Fruit fly (Drosophila melanogaster): Measurements from ENCODE around the gene CG3246.

CG3246 gene

DNA sequence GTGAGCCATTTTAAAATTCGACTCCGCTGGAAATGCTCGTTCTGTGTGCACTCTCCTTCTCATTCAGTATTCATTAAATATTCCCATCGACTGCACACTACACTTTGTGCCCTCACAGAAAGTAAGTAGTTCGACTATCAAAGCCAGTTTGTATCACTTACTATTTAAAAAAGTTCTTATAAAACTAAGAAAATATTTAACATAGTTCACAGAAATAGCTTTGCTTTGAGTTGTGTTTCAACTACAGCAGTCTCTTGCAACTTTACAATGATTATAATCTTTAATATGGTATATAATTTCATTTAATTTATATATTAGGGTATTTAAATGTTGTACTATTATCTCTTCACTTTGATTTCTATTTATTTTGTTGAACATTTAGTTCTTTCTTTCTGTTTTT is 22.2 kb downstream of the CG3246 start (continued):
- TF ChIP-seq Bteb2 (GFP tag; optimal IDR thresholded peaks at IDR 0.05) (no peak), Tbp (GFP tag; optimal IDR thresholded peaks at IDR 0.05) (no peak), Blimp-1 (GFP tag; optimal IDR thresholded peaks at IDR 0.05) (peak; percentile 44), Fer2 (tag; optimal IDR thresholded peaks at IDR 0.05) (no peak), NC2β (GFP tag; optimal IDR thresholded peaks at IDR 0.05) (no peak), esg (GFP tag; conservative IDR thresholded peaks at IDR 0.05) (no peak), inv (GFP tag; IDR thresholded peaks at IDR 0.05; ENCODE audit: partially characterized antibody) (no peak), CG14965 (GFP tag; optimal IDR thresholded peaks at IDR 0.05; ENCODE audit: borderline replicate concordance) (no peak), CG4360 (GFP tag; IDR thresholded peaks at IDR 0.05) (no peak), GATAe (GFP tag; conservative IDR thresholded peaks at IDR 0.05) (no peak), CG2116 (GFP tag; optimal IDR thresholded peaks at IDR 0.05) (no peak), toy (GFP tag; IDR thresholded peaks at IDR 0.05) (no peak), CG17612 (GFP tag; IDR thresholded peaks at IDR 0.05) (no peak), cwo (GFP tag; optimal IDR thresholded peaks at IDR 0.05) (no peak), rib (GFP tag; IDR thresholded peaks at IDR 0.05) (no peak), sc (optimal IDR thresholded peaks at IDR 0.05) (no peak), sc (GFP tag; optimal IDR thresholded peaks at IDR 0.05) (peak; percentile 12), Hmr (GFP tag; optimal IDR thresholded peaks at IDR 0.05) (no peak), CG7745 (tag; optimal IDR thresholded peaks at IDR 0.05) (no peak), CG10267 (tag; optimal IDR thresholded peaks at IDR 0.05) (peak; percentile 30), CG11085 (GFP tag; IDR thresholded peaks at IDR 0.05) (no peak), chif (GFP tag; optimal IDR thresholded peaks at IDR 0.05) (no peak), Dref (GFP tag; IDR thresholded peaks at IDR 0.05) (no peak), CG1832 (GFP tag; optimal IDR thresholded peaks at IDR 0.05) (no peak), CG14710 (tag; optimal IDR thresholded peaks at IDR 0.05) (peak; percentile 43), Fer1 (GFP tag; optimal IDR thresholded peaks at IDR 0.05) (no peak), CG18262 (tag; optimal IDR thresholded peaks at IDR 0.05) (peak; percentile 67), CG4820 (GFP tag; optimal IDR thresholded peaks at IDR 0.05) (no peak), trem (tag; optimal IDR thresholded peaks at IDR 0.05) (peak; percentile 12), Gug (GFP tag; IDR thresholded peaks at IDR 0.05) (no peak), bowl (GFP tag; IDR thresholded peaks at IDR 0.05) (no peak), sr (GFP tag; IDR thresholded peaks at IDR 0.05) (no peak), h (optimal IDR thresholded peaks at IDR 0.05) (no peak), CG3838 (GFP tag; optimal IDR thresholded peaks at IDR 0.05) (no peak), so (GFP tag; IDR thresholded peaks at IDR 0.05) (no peak), ab (GFP tag; optimal IDR thresholded peaks at IDR 0.05) (no peak), CG6689 (GFP tag; IDR thresholded peaks at IDR 0.05) (no peak), insv (GFP tag; optimal IDR thresholded peaks at IDR 0.05) (no peak), sd (tag; optimal IDR thresholded peaks at IDR 0.05) (no peak), bsh (GFP tag; optimal IDR thresholded peaks at IDR 0.05) (peak in 1 of 2 experiments; percentile 54), CG9437 (GFP tag; optimal IDR thresholded peaks at IDR 0.05) (peak; percentile 10), CG34422 (GFP tag; IDR thresholded peaks at IDR 0.05) (no peak), Dp (GFP tag; optimal IDR thresholded peaks at IDR 0.05) (no peak), dmrt11E (tag; optimal IDR thresholded peaks at IDR 0.05) (peak; percentile 69), CG3163 (GFP tag; optimal IDR thresholded peaks at IDR 0.05) (no peak), MBD-R2 (GFP tag; IDR thresholded peaks at IDR 0.05) (no peak), zfh2 (GFP tag; optimal IDR thresholded peaks at IDR 0.05) (no peak), Spps (tag; optimal IDR thresholded peaks at IDR 0.05) (peak; percentile 42), lov (optimal IDR thresholded peaks at IDR 0.05) (no peak), lov (GFP tag; IDR thresholded peaks at IDR 0.05) (no peak), luna (GFP tag; optimal IDR thresholded peaks at IDR 0.05) (no peak), CG17385 (GFP tag; optimal IDR thresholded peaks at IDR 0.05) (no peak), trh (GFP tag; optimal IDR thresholded peaks at IDR 0.05) (no peak)
